Worm (Caenorhabditis elegans): ENCODE measurements around the gene sym-2.

sym-2 gene

ce11 chrII:9213055-9213708 lies 24.9 kb upstream of the sym-2 start, which contains the start of gene znfx-1:
Gene znfx-1, plus strand, starts transcription at chrII:9213658.
- TF ChIP-seq flt-1 (GFP tag; IDR thresholded peaks at IDR 0.05) (no peak), ztf-23 (GFP tag; IDR thresholded peaks at IDR 0.05) (no peak)

ce11 chrII:9211684-9212083 lies 23.4 kb upstream of the sym-2 start:
- TF ChIP-seq flt-1 (GFP tag; IDR thresholded peaks at IDR 0.05) (no peak), tab-1 (GFP tag; IDR thresholded peaks at IDR 0.05) (no peak), ztf-29 (GFP tag; IDR thresholded peaks at IDR 0.05) (no peak), T22C8.4 (GFP tag; IDR thresholded peaks at IDR 0.05) (no peak)

ce11 chrII:9210076-9210475 lies 21.8 kb upstream of the sym-2 start, which contains the start of gene ZK1067.4:
Gene ZK1067.4, plus strand, starts transcription at chrII:9210376.
- no peak for TF ChIP-seq cog-1 (tag; optimal IDR thresholded peaks at IDR 0.05)
- TF ChIP-seq med-1 (GFP tag; optimal IDR thresholded peaks at IDR 0.05; ENCODE audit: insufficient read depth), result no peak
- no peak for TF ChIP-seq tab-1 (GFP tag; IDR thresholded peaks at IDR 0.05)
- no peak for TF ChIP-seq ref-1 (GFP tag; conservative IDR thresholded peaks at IDR 0.05)
- no peak for TF ChIP-seq ztf-29 (GFP tag; IDR thresholded peaks at IDR 0.05)
- no peak for TF ChIP-seq T22C8.4 (GFP tag; IDR thresholded peaks at IDR 0.05)
- TF ChIP-seq ztf-23 (GFP tag; IDR thresholded peaks at IDR 0.05), result no peak
- TF ChIP-seq klf-2 (GFP tag; conservative IDR thresholded peaks at IDR 0.05), result no peak
- TF ChIP-seq flt-1 (GFP tag; IDR thresholded peaks at IDR 0.05), result no peak

- TF ChIP-seq ztf-29 (GFP tag; IDR thresholded peaks at IDR 0.05) (no peak), T22C8.4 (GFP tag; IDR thresholded peaks at IDR 0.05) (no peak), klf-2 (GFP tag; conservative IDR thresholded peaks at IDR 0.05) (no peak), cog-1 (tag; optimal IDR thresholded peaks at IDR 0.05) (no peak), flt-1 (GFP tag; IDR thresholded peaks at IDR 0.05) (no peak), ztf-23 (GFP tag; IDR thresholded peaks at IDR 0.05) (no peak), tab-1 (GFP tag; IDR thresholded peaks at IDR 0.05) (no peak), med-1 (GFP tag; optimal IDR thresholded peaks at IDR 0.05; ENCODE audit: insufficient read depth) (no peak), ref-1 (GFP tag; conservative IDR thresholded peaks at IDR 0.05) (no peak)
Observed at ce11 chrII:9197212-9197611, 8.9 kb upstream of the sym-2 start, which contains the start of gene let-23. Gene let-23, plus strand, starts transcription at chrII:9197512.

ce11 chrII:9196325-9196724 lies 8.0 kb upstream of the sym-2 start:
- no peak for TF ChIP-seq klf-2 (GFP tag; conservative IDR thresholded peaks at IDR 0.05)

- no peak for TF ChIP-seq ref-1 (GFP tag; conservative IDR thresholded peaks at IDR 0.05)
- TF ChIP-seq med-1 (GFP tag; optimal IDR thresholded peaks at IDR 0.05; ENCODE audit: insufficient read depth), result no peak
- TF ChIP-seq cog-1 (tag; optimal IDR thresholded peaks at IDR 0.05), result no peak
- no peak for TF ChIP-seq ztf-29 (GFP tag; IDR thresholded peaks at IDR 0.05)
- TF ChIP-seq klf-2 (GFP tag; conservative IDR thresholded peaks at IDR 0.05), result no peak
- TF ChIP-seq tab-1 (GFP tag; IDR thresholded peaks at IDR 0.05), result no peak
- TF ChIP-seq flt-1 (GFP tag; IDR thresholded peaks at IDR 0.05), result no peak
- no peak for TF ChIP-seq T22C8.4 (GFP tag; IDR thresholded peaks at IDR 0.05)
- no peak for TF ChIP-seq ztf-23 (GFP tag; IDR thresholded peaks at IDR 0.05)
Observed at ce11 chrII:9194195-9194594, 5.9 kb upstream of the sym-2 start, which contains the start of gene twk-4. Gene twk-4, minus strand, starts transcription at chrII:9194295.

ce11 chrII:9190513-9191099 lies 2.3 kb upstream of the sym-2 start:
- TF ChIP-seq ztf-23 (GFP tag; IDR thresholded peaks at IDR 0.05), result no peak
- no peak for TF ChIP-seq klf-2 (GFP tag; conservative IDR thresholded peaks at IDR 0.05)
- no peak for TF ChIP-seq ref-1 (GFP tag; conservative IDR thresholded peaks at IDR 0.05)
- no peak for TF ChIP-seq tab-1 (GFP tag; IDR thresholded peaks at IDR 0.05)
- no peak for TF ChIP-seq ztf-29 (GFP tag; IDR thresholded peaks at IDR 0.05)
- TF ChIP-seq T22C8.4 (GFP tag; IDR thresholded peaks at IDR 0.05), result no peak
- TF ChIP-seq flt-1 (GFP tag; IDR thresholded peaks at IDR 0.05), result no peak
- no peak for TF ChIP-seq med-1 (GFP tag; optimal IDR thresholded peaks at IDR 0.05; ENCODE audit: insufficient read depth)
- no peak for TF ChIP-seq cog-1 (tag; optimal IDR thresholded peaks at IDR 0.05)

ce11 chrII:9189648-9190047 lies 1.4 kb upstream of the sym-2 start:
- TF ChIP-seq med-1 (GFP tag; optimal IDR thresholded peaks at IDR 0.05; ENCODE audit: insufficient read depth), result no peak
- TF ChIP-seq tab-1 (GFP tag; IDR thresholded peaks at IDR 0.05), result no peak
- TF ChIP-seq cog-1 (tag; optimal IDR thresholded peaks at IDR 0.05), result no peak
- no peak for TF ChIP-seq klf-2 (GFP tag; conservative IDR thresholded peaks at IDR 0.05)
- TF ChIP-seq ref-1 (GFP tag; conservative IDR thresholded peaks at IDR 0.05), result no peak
- TF ChIP-seq ztf-29 (GFP tag; IDR thresholded peaks at IDR 0.05), result no peak
- no peak for TF ChIP-seq ztf-23 (GFP tag; IDR thresholded peaks at IDR 0.05)
- TF ChIP-seq T22C8.4 (GFP tag; IDR thresholded peaks at IDR 0.05), result no peak
- no peak for TF ChIP-seq flt-1 (GFP tag; IDR thresholded peaks at IDR 0.05)

- no peak for TF ChIP-seq flt-1 (GFP tag; IDR thresholded peaks at IDR 0.05)
Observed at ce11 chrII:9185915-9186314, 2.4 kb downstream of the sym-2 start.

ce11 chrII:9181155-9181554 lies 7.1 kb downstream of the sym-2 start:
- TF ChIP-seq ztf-29 (GFP tag; IDR thresholded peaks at IDR 0.05) (no peak), flt-1 (GFP tag; IDR thresholded peaks at IDR 0.05) (no peak), cog-1 (tag; optimal IDR thresholded peaks at IDR 0.05) (no peak), T22C8.4 (GFP tag; IDR thresholded peaks at IDR 0.05) (no peak), klf-2 (GFP tag; conservative IDR thresholded peaks at IDR 0.05) (no peak), tab-1 (GFP tag; IDR thresholded peaks at IDR 0.05) (no peak), med-1 (GFP tag; optimal IDR thresholded peaks at IDR 0.05; ENCODE audit: insufficient read depth) (no peak), ztf-23 (GFP tag; IDR thresholded peaks at IDR 0.05) (no peak), ref-1 (GFP tag; conservative IDR thresholded peaks at IDR 0.05) (no peak)

Measured in whole organism, midembryonic.